Worm (Caenorhabditis elegans) whole organism, young adult: ENCODE measurements around the gene C06E1.7.

Experiments used
- B0035.1 ChIP-seq: sonication (generic microtip); optimal IDR thresholded peaks from 2 replicates; lab custom pipeline; 2016; ENCODE audit warnings: missing genetic modification characterization, mild to moderate bottlenecking, missing compliant biosample characterization, missing genotype, missing genetic modification reagents
- C06A6.2 ChIP-seq: fragments of 200-800 bp; sonication (Bioruptor generic); conservative IDR thresholded peaks from 2 replicates; pipeline ENCODE4 v1.3.6; 2022; ENCODE audit warnings: missing genetic modification characterization, missing compliant biosample characterization
- F22D6.2 ChIP-seq: sonication (generic microtip); optimal IDR thresholded peaks from 2 replicates; lab custom pipeline; 2016; ENCODE audit warnings: mild to moderate bottlenecking, missing genetic modification characterization, missing compliant biosample characterization
- F23B12.7 ChIP-seq: sonication (generic microtip); optimal IDR thresholded peaks from 2 replicates; lab custom pipeline; 2017; ENCODE audit warnings: missing genetic modification characterization, mild to moderate bottlenecking, missing compliant biosample characterization, antibody characterized with exemption, moderate library complexity; ENCODE audit not compliant: insufficient read depth
- F49E8.2 ChIP-seq: sonication (generic microtip); optimal IDR thresholded peaks from 3 replicates; lab custom pipeline; 2017; ENCODE audit warnings: missing genetic modification characterization, mild to moderate bottlenecking, missing compliant biosample characterization, antibody characterized with exemption, moderate library complexity; ENCODE audit not compliant: insufficient read depth
- K11D2.4 ChIP-seq: fragments of 200-800 bp; sonication (Bioruptor generic); IDR thresholded peaks from 2 replicates; pipeline ENCODE4 v1.3.6; 2022; ENCODE audit warnings: missing genetic modification reagents, missing genetic modification characterization, missing compliant biosample characterization
- T07F8.4 ChIP-seq: sonication (generic microtip); optimal IDR thresholded peaks from 2 replicates; lab custom pipeline; 2016; ENCODE audit warnings: mild to moderate bottlenecking, missing genetic modification characterization, moderate library complexity, missing compliant biosample characterization
- Y56A3A.18 ChIP-seq: fragments of 200-800 bp; sonication (Bioruptor generic); IDR thresholded peaks from 2 replicates; pipeline ENCODE4 v1.3.6; 2022; ENCODE audit warnings: missing genetic modification reagents, missing genetic modification characterization, missing compliant biosample characterization
- ZK185.1 ChIP-seq: sonication (generic microtip); optimal IDR thresholded peaks from 2 replicates; lab custom pipeline; 2016; ENCODE audit warnings: mild to moderate bottlenecking, missing genetic modification characterization, missing compliant biosample characterization; ENCODE audit not compliant: poor library complexity, severe bottlenecking
- athp-1 ChIP-seq: sonication (generic microtip); optimal IDR thresholded peaks from 2 replicates; lab custom pipeline; 2017; ENCODE audit warnings: mild to moderate bottlenecking, missing genetic modification characterization, missing compliant biosample characterization
- attf-5 ChIP-seq: fragments of 200-800 bp; sonication (Bioruptor generic); optimal IDR thresholded peaks from 2 replicates; lab custom pipeline; 2018; ENCODE audit warnings: mild to moderate bottlenecking, missing genetic modification characterization, missing compliant biosample characterization
- cebp-1 ChIP-seq, 2 experiments: fragments of 200-800 bp in 1 of 2; sonication (Bioruptor generic) in 1 of 2; sonication (generic microtip) in 1 of 2; IDR thresholded peaks in 1 of 2; optimal IDR thresholded peaks in 1 of 2; 2 replicates each; pipeline versions ENCODE4 v1.3.6 to Lab custom; 2017 to 2022; ENCODE audit warnings: missing compliant biosample characterization in 2 of 2, missing genetic modification characterization in 2 of 2, mild to moderate bottlenecking in 1 of 2, missing genetic modification reagents in 1 of 2, moderate library complexity in 1 of 2
- efl-1 ChIP-seq: fragments of 150-350 bp; optimal IDR thresholded peaks from 2 replicates; lab custom pipeline; 2014; ENCODE audit warnings: missing biosample characterization, missing genetic modification reagents, missing genetic modification characterization
- hrde-1 ChIP-seq: sonication (generic microtip); optimal IDR thresholded peaks from 2 replicates; lab custom pipeline; 2016; ENCODE audit warnings: missing genetic modification characterization, mild to moderate bottlenecking, missing compliant biosample characterization, moderate library complexity, missing genotype, missing genetic modification reagents, borderline replicate concordance
- hsf-1 ChIP-seq: fragments of 200-800 bp; sonication (Bioruptor generic); IDR thresholded peaks from 2 replicates; pipeline ENCODE4 v1.3.6; 2022; ENCODE audit warnings: missing genetic modification reagents, missing genetic modification characterization, missing compliant biosample characterization
- lir-1 ChIP-seq: fragments of 200-800 bp; sonication (Bioruptor generic); conservative IDR thresholded peaks from 2 replicates; pipeline ENCODE4 v1.3.6; 2022; ENCODE audit warnings: missing genetic modification reagents, missing genetic modification characterization, missing compliant biosample characterization
- madf-10 ChIP-seq: sonication (generic microtip); optimal IDR thresholded peaks from 2 replicates; lab custom pipeline; 2016; ENCODE audit warnings: mild to moderate bottlenecking, missing genetic modification characterization, missing compliant biosample characterization
- mcd-1 ChIP-seq: fragments of 200-800 bp; sonication (Bioruptor generic); IDR thresholded peaks from 2 replicates; pipeline ENCODE4 v1.3.6; 2022; ENCODE audit warnings: missing genetic modification reagents, missing genetic modification characterization, missing compliant biosample characterization
- mel-28 ChIP-seq: sonication (generic microtip); optimal IDR thresholded peaks from 2 replicates; lab custom pipeline; 2016; ENCODE audit warnings: borderline replicate concordance, mild to moderate bottlenecking, missing genetic modification characterization, missing compliant biosample characterization
- mxl-1 ChIP-seq: sonication (generic microtip); optimal IDR thresholded peaks from 2 replicates; lab custom pipeline; 2016; ENCODE audit warnings: missing genetic modification characterization, missing compliant biosample characterization
- nfya-2 ChIP-seq: fragments of 200-800 bp; sonication (Bioruptor generic); IDR thresholded peaks from 2 replicates; pipeline ENCODE4 v1.3.6; 2022; ENCODE audit warnings: missing genetic modification reagents, missing genetic modification characterization, missing compliant biosample characterization
- nhr-120 ChIP-seq: fragments of 200-800 bp; sonication (Bioruptor generic); IDR thresholded peaks from 2 replicates; pipeline ENCODE4 v1.3.6; 2022; ENCODE audit warnings: missing genetic modification characterization, missing compliant biosample characterization
- nhr-80 ChIP-seq: sonication (generic microtip); optimal IDR thresholded peaks from 2 replicates; lab custom pipeline; 2016; ENCODE audit warnings: missing genetic modification characterization, missing compliant biosample characterization
- pha-4 ChIP-seq: fragments of 150-350 bp; sonication (generic microtip); optimal IDR thresholded peaks from 2 replicates; lab custom pipeline; 2014; ENCODE audit warnings: missing biosample characterization, missing genetic modification reagents, missing genetic modification characterization
- repo-1 ChIP-seq: sonication (generic microtip); optimal IDR thresholded peaks from 2 replicates; lab custom pipeline; 2017; ENCODE audit warnings: mild to moderate bottlenecking, missing genetic modification characterization, missing compliant biosample characterization
- rpc-1 ChIP-seq, 2 experiments: fragments of 150-350 bp in 1 of 2; sonication (generic microtip) in 1 of 2; optimal IDR thresholded peaks; 2 replicates each; lab custom pipeline; 2014 to 2018; ENCODE audit warnings: missing biosample characterization in 1 of 2, missing genetic modification characterization in 1 of 2, missing genetic modification reagents in 1 of 2, missing genotype in 1 of 2
- snpc-1.1 ChIP-seq: sonication (generic microtip); optimal IDR thresholded peaks from 2 replicates; lab custom pipeline; 2017; ENCODE audit warnings: missing genetic modification characterization, mild to moderate bottlenecking, missing compliant biosample characterization, antibody characterized with exemption, moderate library complexity, missing genotype, missing genetic modification reagents; ENCODE audit not compliant: insufficient read depth
- tbx-9 ChIP-seq: sonication (generic microtip); optimal IDR thresholded peaks from 2 replicates; lab custom pipeline; 2016; ENCODE audit warnings: borderline replicate concordance, missing genetic modification characterization, inconsistent platforms, missing compliant biosample characterization
- zfh-2 ChIP-seq: fragments of 200-800 bp; sonication (Bioruptor generic); conservative IDR thresholded peaks from 2 replicates; pipeline ENCODE4 v1.3.6; 2022; ENCODE audit warnings: missing genetic modification reagents, missing genetic modification characterization, missing compliant biosample characterization
- ztf-25 ChIP-seq: fragments of 200-800 bp; sonication (Bioruptor generic); IDR thresholded peaks from 2 replicates; pipeline ENCODE4 v1.3.6; 2022; ENCODE audit warnings: missing genetic modification reagents, missing genetic modification characterization, missing compliant biosample characterization
- ztf-3 ChIP-seq: fragments of 200-800 bp; sonication (Bioruptor generic); optimal IDR thresholded peaks from 2 replicates; lab custom pipeline; 2018; ENCODE audit warnings: mild to moderate bottlenecking, missing genetic modification characterization, missing compliant biosample characterization

The C06E1.7 gene

DNA sequence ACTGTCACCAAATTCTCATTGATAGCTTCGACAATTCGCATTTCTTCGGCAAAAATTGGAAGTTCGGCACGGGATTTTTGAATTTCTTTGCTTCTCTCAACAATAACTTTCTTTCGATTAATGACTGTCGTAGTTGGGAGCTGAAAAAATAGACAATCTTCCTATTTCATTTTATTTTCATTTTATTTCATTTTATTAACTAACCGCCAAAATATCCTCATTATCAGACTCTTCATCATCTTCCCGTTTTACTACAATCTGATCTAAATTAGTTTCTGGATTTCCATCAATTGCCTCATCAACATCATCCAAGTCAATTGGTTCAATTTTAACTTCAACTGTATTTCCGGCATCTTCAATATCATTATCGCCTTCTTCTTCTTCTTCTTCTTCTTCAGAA is 20.1 kb upstream of the C06E1.7 start:
- TF ChIP-seq madf-10 (tag; lab: Kevin White, UChicago) (no peak), F49E8.2 (tag; lab: Kevin White, UChicago) (no peak), snpc-1.1 (no peak), mel-28 (tag; lab: Kevin White, UChicago) (no peak), T07F8.4 (no peak), mcd-1 (GFP tag; lab: Robert Waterston, UW) (no peak), attf-5 (GFP tag; lab: Kevin White, UChicago) (no peak), hsf-1 (no peak), lir-1 (no peak), hrde-1 (tag; lab: Kevin White, UChicago) (no peak), athp-1 (tag; lab: Kevin White, UChicago) (no peak), C06A6.2 (GFP tag; lab: Robert Waterston, UW) (no peak), ztf-3 (GFP tag; lab: Kevin White, UChicago) (no peak), ZK185.1 (tag; lab: Kevin White, UChicago) (no peak), nfya-2 (no peak), nhr-120 (GFP tag; lab: Robert Waterston, UW) (no peak)
- TF ChIP-seq, all 124 proteins: peak for 0

DNA sequence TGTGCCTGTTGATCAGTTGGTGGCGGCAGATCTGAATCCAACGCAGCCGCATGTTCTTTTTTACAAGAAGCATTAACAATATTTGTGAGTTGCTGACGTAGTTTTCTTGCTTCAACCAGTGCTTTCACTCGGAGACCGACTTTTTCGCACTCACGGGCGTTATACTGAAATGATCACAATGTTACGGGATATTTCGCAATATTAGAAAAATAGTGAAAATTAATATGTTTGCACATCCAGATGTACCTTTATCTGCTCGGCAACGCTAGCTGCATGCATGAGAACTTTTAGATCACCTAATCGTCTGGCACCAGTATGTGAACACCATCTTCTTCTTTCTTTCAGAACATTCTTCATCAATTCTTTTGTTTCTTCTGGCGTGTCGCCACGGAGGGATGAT is 17.8 kb upstream of the C06E1.7 start:
- TF ChIP-seq cebp-1 (GFP tag; IDR thresholded peaks at IDR 0.05; lab: Robert Waterston, UW) (peak; percentile 47; the same call in 1 of the 2 replicates), cebp-1 (tag; optimal IDR thresholded peaks at IDR 0.05; lab: Kevin White, UChicago) (peak; percentile 90), efl-1 (no peak)
- TF ChIP-seq, all 124 proteins: peak for 1

DNA sequence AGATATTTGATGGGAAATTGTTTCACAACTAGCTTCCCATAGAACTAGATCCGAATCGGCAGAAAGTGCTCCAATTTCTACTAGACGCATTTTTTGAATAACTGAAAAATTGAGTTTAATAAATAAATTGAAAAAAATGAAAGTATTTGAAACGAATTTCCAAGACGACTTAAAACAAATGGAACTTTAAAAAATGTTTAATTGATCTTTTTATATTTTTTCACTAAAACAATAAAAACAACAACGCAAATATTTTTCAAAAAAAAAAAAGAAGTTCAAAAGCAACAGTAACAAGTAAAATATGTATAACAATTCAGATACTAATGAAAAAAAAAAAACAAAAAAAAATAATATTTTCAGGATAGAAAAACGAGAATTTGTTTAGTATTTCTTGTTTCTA is 16.2 kb upstream of the C06E1.7 start, which contains the start of gene C06E1.9:
C06E1.9 (minus strand) TSS at position 101 of the 400 bp plus-strand sequence.
- TF ChIP-seq ztf-25 (no peak), hsf-1 (no peak), B0035.1 (tag; lab: Kevin White, UChicago) (no peak), F22D6.2 (tag; lab: Kevin White, UChicago) (no peak), Y56A3A.18 (GFP tag; lab: Robert Waterston, UW) (no peak), F23B12.7 (tag; lab: Kevin White, UChicago) (no peak), mxl-1 (tag; lab: Kevin White, UChicago) (no peak), nhr-80 (tag; lab: Kevin White, UChicago) (no peak), lir-1 (no peak)

DNA sequence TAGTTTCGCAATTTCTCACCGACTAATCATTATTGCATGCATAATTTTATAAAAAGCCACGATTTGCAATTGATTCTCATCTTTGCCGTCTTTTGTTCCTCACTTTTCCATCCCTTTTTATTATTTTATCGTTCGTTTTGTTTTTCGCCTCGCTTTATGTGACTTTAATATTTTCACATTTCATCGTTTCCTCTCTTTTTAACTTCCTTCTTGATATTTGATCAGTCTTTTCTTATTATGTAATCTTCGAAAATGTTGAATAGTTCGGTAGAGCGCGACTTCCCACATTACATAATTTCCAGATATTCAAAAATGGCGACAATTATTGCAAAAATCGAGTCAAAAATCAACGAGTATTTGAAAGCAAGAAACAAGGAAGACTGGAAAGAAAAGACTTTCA is 12.0 kb upstream of the C06E1.7 start, which contains the start of gene C06E1.1:
C06E1.1 (plus strand) TSS at position 301 of the 400 bp plus-strand sequence.
- TF ChIP-seq pha-4 (no peak), C06A6.2 (GFP tag; lab: Robert Waterston, UW) (no peak), K11D2.4 (GFP tag; lab: Robert Waterston, UW) (no peak), zfh-2 (GFP tag; lab: Robert Waterston, UW) (no peak), nhr-80 (tag; lab: Kevin White, UChicago) (no peak), repo-1 (tag; lab: Kevin White, UChicago) (no peak), mel-28 (tag; lab: Kevin White, UChicago) (no peak), rpc-1 (optimal IDR thresholded peaks at IDR 0.05; lab: Kevin White, UChicago) (no peak), rpc-1 (tag; optimal IDR thresholded peaks at IDR 0.05; lab: Kevin White, UChicago) (no peak), tbx-9 (tag; lab: Kevin White, UChicago) (no peak)
